Worm (Caenorhabditis elegans) whole organism, late embryonic: ENCODE data around the gene rps-22.

ENCODE experiments used
- K02D7.2 ChIP-seq: sonication (generic microtip); optimal IDR thresholded peaks from 2 replicates; lab custom pipeline; 2017; ENCODE audit warnings: mild to moderate bottlenecking, missing genetic modification characterization, missing compliant biosample characterization
- ama-1 ChIP-seq: fragments of 150-350 bp; optimal IDR thresholded peaks from 2 replicates; lab custom pipeline; 2014
- ceh-19 ChIP-seq: fragments of 200-800 bp; sonication (Bioruptor generic); optimal IDR thresholded peaks from 2 replicates; lab custom pipeline; 2018; ENCODE audit warnings: mild to moderate bottlenecking, missing genetic modification characterization, missing compliant biosample characterization
- ceh-6 ChIP-seq: fragments of 200-800 bp; sonication (Bioruptor generic); optimal IDR thresholded peaks from 2 replicates; lab custom pipeline; 2018; ENCODE audit warnings: mild to moderate bottlenecking, missing genetic modification characterization, missing compliant biosample characterization
- ceh-9 ChIP-seq: sonication (generic microtip); optimal IDR thresholded peaks from 2 replicates; lab custom pipeline; 2016; ENCODE audit warnings: mild to moderate bottlenecking, missing genetic modification characterization, inconsistent platforms, missing compliant biosample characterization
- dve-1 ChIP-seq: sonication (generic microtip); optimal IDR thresholded peaks from 2 replicates; lab custom pipeline; 2017; ENCODE audit warnings: antibody characterized with exemption, mild to moderate bottlenecking, missing genetic modification characterization, missing compliant biosample characterization
- eyg-1 ChIP-seq: sonication (generic microtip); optimal IDR thresholded peaks from 2 replicates; lab custom pipeline; 2016; ENCODE audit warnings: missing genotype, missing genetic modification characterization, missing compliant biosample characterization
- hlh-15 ChIP-seq: sonication (generic microtip); optimal IDR thresholded peaks from 2 replicates; lab custom pipeline; 2016; ENCODE audit warnings: missing genetic modification characterization, missing compliant biosample characterization
- hlh-6 ChIP-seq: sonication (generic microtip); optimal IDR thresholded peaks from 2 replicates; lab custom pipeline; 2016; ENCODE audit warnings: missing genotype, missing genetic modification characterization, missing compliant biosample characterization
- lim-6 ChIP-seq: sonication (generic microtip); optimal IDR thresholded peaks from 2 replicates; lab custom pipeline; 2016; ENCODE audit warnings: missing genetic modification characterization, missing compliant biosample characterization
- mec-3 ChIP-seq: sonication (generic microtip); optimal IDR thresholded peaks from 2 replicates; lab custom pipeline; 2016; ENCODE audit warnings: borderline replicate concordance, missing genetic modification characterization, missing compliant biosample characterization
- nhr-232 ChIP-seq: sonication (generic microtip); optimal IDR thresholded peaks from 2 replicates; lab custom pipeline; 2016; ENCODE audit warnings: missing genetic modification characterization, missing compliant biosample characterization
- npax-4 ChIP-seq: sonication (generic microtip); optimal IDR thresholded peaks from 2 replicates; lab custom pipeline; 2016; ENCODE audit warnings: missing genetic modification characterization, missing compliant biosample characterization
- pag-3 ChIP-seq: sonication (generic microtip); optimal IDR thresholded peaks from 2 replicates; lab custom pipeline; 2016; ENCODE audit warnings: missing compliant biosample characterization, missing genetic modification characterization, borderline replicate concordance
- pat-9 ChIP-seq: fragments of 200-800 bp; sonication (Bioruptor generic); optimal IDR thresholded peaks from 2 replicates; lab custom pipeline; 2018; ENCODE audit warnings: mild to moderate bottlenecking, missing genetic modification characterization, moderate library complexity, missing compliant biosample characterization
- pha-2 ChIP-seq: sonication (generic microtip); optimal IDR thresholded peaks from 2 replicates; lab custom pipeline; 2017; ENCODE audit warnings: mild to moderate bottlenecking, missing genetic modification characterization, missing compliant biosample characterization
- pros-1 ChIP-seq: fragments of 150-350 bp; optimal IDR thresholded peaks from 2 replicates; lab custom pipeline; 2014; ENCODE audit warnings: missing biosample characterization, missing genetic modification reagents, missing genetic modification characterization
- rnt-1 ChIP-seq: sonication (generic microtip); optimal IDR thresholded peaks from 2 replicates; lab custom pipeline; 2016; ENCODE audit warnings: missing genetic modification characterization, missing compliant biosample characterization
- syd-9 ChIP-seq: sonication (generic microtip); optimal IDR thresholded peaks from 2 replicates; lab custom pipeline; 2016; ENCODE audit warnings: mild to moderate bottlenecking, missing genetic modification characterization, moderate library complexity, missing compliant biosample characterization
- tbx-2 ChIP-seq: sonication (generic microtip); optimal IDR thresholded peaks from 2 replicates; lab custom pipeline; 2016; ENCODE audit warnings: missing genetic modification characterization, missing compliant biosample characterization
- tbx-7 ChIP-seq: sonication (generic microtip); optimal IDR thresholded peaks from 2 replicates; lab custom pipeline; 2016; ENCODE audit warnings: missing genotype, missing genetic modification characterization, missing compliant biosample characterization
- unc-3 ChIP-seq, 2 experiments: fragments of 200-800 bp in 1 of 2; sonication (Bioruptor generic) in 1 of 2; sonication (generic microtip) in 1 of 2; conservative IDR thresholded peaks in 1 of 2; optimal IDR thresholded peaks in 1 of 2; 2 replicates each; pipeline versions ENCODE4 v1.3.6 to Lab custom; 2016 to 2022; ENCODE audit warnings: missing compliant biosample characterization in 2 of 2, missing genetic modification characterization in 2 of 2, missing genetic modification reagents in 1 of 2

rps-22 gene

DNA sequence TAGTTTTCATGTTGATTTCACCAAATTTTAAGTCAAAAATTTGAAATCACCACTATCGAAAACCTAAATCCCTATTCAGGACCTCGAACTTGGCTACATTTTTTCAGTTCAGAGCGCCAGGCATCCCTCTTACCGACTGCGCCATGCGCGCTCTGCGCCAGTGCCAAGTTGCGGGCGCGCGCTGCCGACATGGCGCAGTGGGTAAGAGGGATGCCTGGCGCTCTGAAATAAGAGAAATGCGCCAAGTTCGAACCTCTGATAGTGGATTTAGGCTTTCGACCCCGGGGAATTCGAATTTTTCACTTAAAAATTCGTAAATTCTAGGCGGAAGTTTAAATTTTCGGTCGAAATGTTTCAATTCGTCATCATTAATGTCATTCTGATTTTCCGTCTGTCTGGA, 39.6 kb downstream of the rps-22 start:
- TF ChIP-seq hlh-6 (tag; lab: Kevin White, UChicago) (no peak), dve-1 (tag; lab: Kevin White, UChicago) (no peak), rnt-1 (tag; lab: Kevin White, UChicago) (no peak), npax-4 (no peak), K02D7.2 (tag; lab: Kevin White, UChicago) (no peak), tbx-2 (no peak), ceh-19 (GFP tag; lab: Kevin White, UChicago) (no peak), ceh-6 (GFP tag; lab: Kevin White, UChicago) (no peak), pha-2 (tag; lab: Kevin White, UChicago) (no peak), pag-3 (tag; lab: Kevin White, UChicago) (no peak), ama-1 (no peak), pat-9 (no peak), eyg-1 (no peak), lim-6 (no peak), ceh-9 (no peak), hlh-15 (no peak), tbx-7 (tag; lab: Kevin White, UChicago) (no peak), syd-9 (tag; lab: Kevin White, UChicago) (no peak), unc-3 (GFP tag; conservative IDR thresholded peaks at IDR 0.05; lab: Robert Waterston, UW) (no peak), unc-3 (tag; optimal IDR thresholded peaks at IDR 0.05; lab: Kevin White, UChicago) (no peak), nhr-232 (tag; lab: Kevin White, UChicago) (no peak)

DNA sequence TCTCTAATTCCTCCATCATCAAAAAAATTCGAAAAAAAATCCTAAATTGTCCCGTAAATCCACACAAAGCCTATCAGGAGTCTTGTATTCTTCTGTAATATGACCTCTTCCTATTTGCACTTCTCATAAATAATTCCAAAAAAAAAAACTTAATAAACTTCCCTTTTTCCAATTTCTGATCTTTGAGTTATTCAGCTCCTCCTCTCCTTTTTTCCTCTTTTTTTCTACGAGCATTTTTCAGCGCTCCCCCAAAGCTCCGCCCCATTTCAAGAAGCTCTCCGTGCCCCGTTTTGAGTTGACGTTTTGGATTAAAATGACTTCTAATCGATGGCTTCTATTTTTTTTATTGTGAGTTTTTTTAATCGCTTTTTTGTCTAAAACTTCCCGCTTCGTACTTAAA, 47.2 kb downstream of the rps-22 start, which contains the start of gene lgc-42:
Gene lgc-42 (plus strand): TSS at position 301 of the 400 bp plus-strand sequence.
- TF ChIP-seq pat-9 (no peak), mec-3 (no peak), pros-1 (tag; lab: Kevin White, UChicago) (no peak)
